Fruit fly (Drosophila melanogaster) whole organism, embryonic: ENCODE measurements around the gene Nckx30C.

Experiments used
- ATbp ChIP-seq: fragments of 200-800 bp; sonication (Bioruptor generic); optimal IDR thresholded peaks from 2 replicates; lab custom pipeline; 2017; ENCODE audit warnings: missing biosample characterization, mild to moderate bottlenecking, missing genetic modification characterization, missing genetic modification reagents
- Asciz ChIP-seq: fragments of 200-800 bp; sonication (Bioruptor generic); optimal IDR thresholded peaks from 2 replicates; lab custom pipeline; 2017; ENCODE audit warnings: missing biosample characterization, mild to moderate bottlenecking, missing genetic modification characterization, missing genetic modification reagents
- BEAF-32 ChIP-seq: fragments of 200-800 bp; sonication (Bioruptor generic); optimal IDR thresholded peaks from 3 replicates; lab custom pipeline; 2017; ENCODE audit warnings: missing biosample characterization, missing genetic modification characterization, mild to moderate bottlenecking, moderate library complexity, missing genetic modification reagents
- CG10267 ChIP-seq: fragments of 200-800 bp; sonication (Bioruptor generic); optimal IDR thresholded peaks from 2 replicates; lab custom pipeline; 2018; ENCODE audit warnings: missing biosample characterization, mild to moderate bottlenecking, missing genetic modification characterization, moderate library complexity
- CG10543 ChIP-seq: fragments of 200-800 bp; sonication (Bioruptor generic); optimal IDR thresholded peaks from 3 replicates; lab custom pipeline; 2017; ENCODE audit warnings: missing biosample characterization, mild to moderate bottlenecking, missing genetic modification characterization, moderate library complexity
- CG12104 ChIP-seq: fragments of 200-800 bp; sonication (Bioruptor generic); optimal IDR thresholded peaks from 3 replicates; lab custom pipeline; 2016; ENCODE audit warnings: missing biosample characterization, missing genetic modification characterization
- CG13296 ChIP-seq: fragments of 200-800 bp; sonication (Bioruptor generic); optimal IDR thresholded peaks from 3 replicates; lab custom pipeline; 2018; ENCODE audit warnings: missing biosample characterization, mild to moderate bottlenecking, missing genetic modification characterization
- CG14014 ChIP-seq: fragments of 200-800 bp; sonication (Bioruptor generic); IDR thresholded peaks from 2 replicates; pipeline ENCODE4 v1.3.6; 2022; ENCODE audit warnings: missing biosample characterization, missing genetic modification characterization
- CG17385 ChIP-seq: fragments of 200-800 bp; sonication (Bioruptor generic); optimal IDR thresholded peaks from 3 replicates; lab custom pipeline; 2018; ENCODE audit warnings: missing biosample characterization, mild to moderate bottlenecking, missing genetic modification characterization
- CG18599 ChIP-seq: fragments of 200-800 bp; sonication (Bioruptor generic); optimal IDR thresholded peaks from 3 replicates; lab custom pipeline; 2017; ENCODE audit warnings: missing biosample characterization, missing genetic modification characterization, mild to moderate bottlenecking, moderate library complexity, missing genetic modification reagents
- CG2678 ChIP-seq: fragments of 200-800 bp; sonication (Bioruptor generic); optimal IDR thresholded peaks from 3 replicates; lab custom pipeline; 2019; ENCODE audit warnings: missing biosample characterization, mild to moderate bottlenecking, missing genetic modification characterization, moderate library complexity
- CG31388 ChIP-seq: fragments of 200-800 bp; sonication (Bioruptor generic); optimal IDR thresholded peaks from 2 replicates; lab custom pipeline; 2016; ENCODE audit warnings: missing biosample characterization, missing genetic modification characterization
- CG34376 ChIP-seq: fragments of 200-800 bp; sonication (Bioruptor generic); optimal IDR thresholded peaks from 2 replicates; lab custom pipeline; 2018; ENCODE audit warnings: missing biosample characterization, mild to moderate bottlenecking, missing genetic modification characterization
- CG4854 ChIP-seq: fragments of 200-800 bp; sonication (Bioruptor generic); optimal IDR thresholded peaks from 2 replicates; lab custom pipeline; 2016; ENCODE audit warnings: missing biosample characterization, missing genetic modification characterization, inconsistent platforms
- CG6254 ChIP-seq: fragments of 200-800 bp; sonication (Bioruptor generic); optimal IDR thresholded peaks from 3 replicates; lab custom pipeline; 2017; ENCODE audit warnings: mild to moderate bottlenecking, missing biosample characterization, missing genetic modification reagents, missing genetic modification characterization
- CG6765 ChIP-seq: fragments of 200-800 bp; sonication (Bioruptor generic); optimal IDR thresholded peaks from 3 replicates; lab custom pipeline; 2017; ENCODE audit warnings: missing biosample characterization, mild to moderate bottlenecking, missing genetic modification characterization
- Dad ChIP-seq: fragments of 200-800 bp; sonication (Bioruptor generic); optimal IDR thresholded peaks from 3 replicates; lab custom pipeline; 2016; ENCODE audit warnings: missing biosample characterization, missing genetic modification characterization
- Dip3 ChIP-seq: fragments of 200-800 bp; sonication (Bioruptor generic); optimal IDR thresholded peaks from 3 replicates; lab custom pipeline; 2016; ENCODE audit warnings: missing biosample characterization, missing genetic modification characterization
- Dp ChIP-seq: fragments of 200-800 bp; sonication (Bioruptor generic); optimal IDR thresholded peaks from 2 replicates; lab custom pipeline; 2018; ENCODE audit warnings: missing biosample characterization, mild to moderate bottlenecking, missing genetic modification characterization, moderate library complexity
- Fer1 ChIP-seq: fragments of 200-800 bp; sonication (Bioruptor generic); optimal IDR thresholded peaks from 2 replicates; lab custom pipeline; 2017; ENCODE audit warnings: missing biosample characterization, mild to moderate bottlenecking, missing genetic modification characterization
- HLHmδ ChIP-seq: fragments of 200-800 bp; sonication (Bioruptor generic); optimal IDR thresholded peaks from 2 replicates; lab custom pipeline; 2018; ENCODE audit warnings: missing biosample characterization, mild to moderate bottlenecking, missing genetic modification characterization, moderate library complexity
- Hey ChIP-seq: fragments of 200-800 bp; sonication (Bioruptor generic); optimal IDR thresholded peaks from 3 replicates; lab custom pipeline; 2018; ENCODE audit warnings: missing biosample characterization, mild to moderate bottlenecking, missing genetic modification characterization
- HmgZ ChIP-seq: fragments of 200-800 bp; sonication (Bioruptor generic); optimal IDR thresholded peaks from 2 replicates; lab custom pipeline; 2018; ENCODE audit warnings: missing biosample characterization, mild to moderate bottlenecking, missing genetic modification characterization
- Hmr ChIP-seq: fragments of 200-800 bp; sonication (Bioruptor generic); optimal IDR thresholded peaks from 3 replicates; lab custom pipeline; 2017; ENCODE audit warnings: mild to moderate bottlenecking, missing biosample characterization, missing genetic modification reagents, missing genetic modification characterization
- Hr51 ChIP-seq, 2 experiments: fragments of 200-800 bp; sonication (Bioruptor generic); optimal IDR thresholded peaks; 2 replicates in 1 of 2; 3 replicates in 1 of 2; lab custom pipeline; 2016 to 2018; ENCODE audit warnings: missing biosample characterization in 2 of 2, missing genetic modification characterization in 2 of 2, mild to moderate bottlenecking in 1 of 2, moderate library complexity in 1 of 2
- Hr78 ChIP-seq, 2 experiments: fragments of 200-800 bp in 1 of 2; fragments of >200 bp in 1 of 2; sonication (Bioruptor generic) in 1 of 2; optimal IDR thresholded peaks; 2 replicates each; lab custom pipeline; 2017 to 2019; ENCODE audit warnings: missing biosample characterization in 2 of 2, missing genetic modification characterization in 2 of 2, mild to moderate bottlenecking in 1 of 2, moderate library complexity in 1 of 2
- PHDP ChIP-seq: fragments of 200-800 bp; sonication (Bioruptor generic); optimal IDR thresholded peaks from 3 replicates; lab custom pipeline; 2018; ENCODE audit warnings: missing biosample characterization, mild to moderate bottlenecking, missing genetic modification characterization, moderate library complexity
- Spps ChIP-seq: fragments of 200-800 bp; sonication (Bioruptor generic); optimal IDR thresholded peaks from 2 replicates; lab custom pipeline; 2018; ENCODE audit warnings: missing biosample characterization, mild to moderate bottlenecking, missing genetic modification characterization
- Tbp ChIP-seq: fragments of >200 bp; optimal IDR thresholded peaks from 2 replicates; lab custom pipeline; 2018; ENCODE audit warnings: missing biosample characterization, missing genetic modification characterization
- caup ChIP-seq: fragments of 200-800 bp; sonication (Bioruptor generic); optimal IDR thresholded peaks from 3 replicates; lab custom pipeline; 2017; ENCODE audit warnings: missing biosample characterization, mild to moderate bottlenecking, missing genetic modification characterization, moderate library complexity; ENCODE audit not compliant: severe bottlenecking
- ci ChIP-seq: fragments of 200-800 bp; sonication (Bioruptor generic); IDR thresholded peaks from 3 replicates; pipeline ENCODE4 v1.3.6; 2022; ENCODE audit warnings: missing biosample characterization, missing genetic modification characterization
- crc ChIP-seq: fragments of 200-800 bp; sonication (Bioruptor generic); optimal IDR thresholded peaks from 2 replicates; lab custom pipeline; 2016; ENCODE audit warnings: missing biosample characterization, missing genetic modification characterization
- croc ChIP-seq: fragments of 200-800 bp; sonication (Bioruptor generic); conservative IDR thresholded peaks from 3 replicates; pipeline ENCODE4 v1.3.6; 2022; ENCODE audit warnings: missing biosample characterization, missing genetic modification characterization
- exex ChIP-seq: fragments of 200-800 bp; sonication (Bioruptor generic); optimal IDR thresholded peaks from 4 replicates; lab custom pipeline; 2018; ENCODE audit warnings: missing biosample characterization, mild to moderate bottlenecking, missing genetic modification characterization, moderate library complexity
- fd64A ChIP-seq: fragments of 200-800 bp; sonication (Bioruptor generic); optimal IDR thresholded peaks from 3 replicates; lab custom pipeline; 2018; ENCODE audit warnings: missing biosample characterization, mild to moderate bottlenecking, missing genetic modification characterization
- gt ChIP-seq: fragments of 200-800 bp; sonication (Bioruptor generic); IDR thresholded peaks from 2 replicates; pipeline ENCODE4 v1.3.6; 2022; ENCODE audit warnings: missing biosample characterization, missing genetic modification characterization
- h ChIP-seq: fragments of >200 bp; optimal IDR thresholded peaks from 2 replicates; lab custom pipeline; 2017
- mirr ChIP-seq: fragments of 200-800 bp; sonication (Bioruptor generic); optimal IDR thresholded peaks from 3 replicates; lab custom pipeline; 2018; ENCODE audit warnings: missing biosample characterization, mild to moderate bottlenecking, missing genetic modification characterization
- pum ChIP-seq: fragments of 200-800 bp; sonication (Bioruptor generic); optimal IDR thresholded peaks from 2 replicates; lab custom pipeline; 2016; ENCODE audit warnings: missing biosample characterization, missing genetic modification characterization
- ranshi ChIP-seq: fragments of 200-800 bp; sonication (Bioruptor generic); IDR thresholded peaks from 2 replicates; pipeline ENCODE4 v1.3.6; 2022; ENCODE audit warnings: missing biosample characterization, missing genetic modification characterization
- shn ChIP-seq: fragments of 200-800 bp; sonication (Bioruptor generic); optimal IDR thresholded peaks from 3 replicates; lab custom pipeline; 2016; ENCODE audit warnings: missing biosample characterization, missing genetic modification characterization
- sug ChIP-seq: fragments of 200-800 bp; optimal IDR thresholded peaks from 2 replicates; lab custom pipeline; 2019; ENCODE audit warnings: missing biosample characterization, mild to moderate bottlenecking, missing genetic modification characterization, moderate library complexity
- tap ChIP-seq: fragments of 200-800 bp; optimal IDR thresholded peaks from 3 replicates; lab custom pipeline; 2019; ENCODE audit warnings: missing biosample characterization, mild to moderate bottlenecking, missing genetic modification characterization, moderate library complexity
- twi ChIP-seq: fragments of 200-800 bp; optimal IDR thresholded peaks from 2 replicates; lab custom pipeline; 2019; ENCODE audit warnings: missing biosample characterization, mild to moderate bottlenecking, missing genetic modification characterization, moderate library complexity
- wek ChIP-seq: fragments of 200-800 bp; sonication (Bioruptor generic); optimal IDR thresholded peaks from 3 replicates; lab custom pipeline; 2018; ENCODE audit warnings: missing biosample characterization, mild to moderate bottlenecking, missing genetic modification characterization, moderate library complexity
- yki ChIP-seq: fragments of >200 bp; optimal IDR thresholded peaks from 3 replicates; lab custom pipeline; 2018
- zfh2 ChIP-seq: fragments of 200-800 bp; sonication (Bioruptor generic); optimal IDR thresholded peaks from 2 replicates; lab custom pipeline; 2016; ENCODE audit warnings: missing biosample characterization, missing genetic modification characterization

The Nckx30C gene

dm6 chr2L:9693924-9694610 is 52.2 kb downstream of the Nckx30C start (continued):
- TF ChIP-seq BEAF-32 (GFP tag; lab: Kevin White, UChicago) = no peak
- peak; percentile 89 for TF ChIP-seq exex
- peak; percentile 23 for TF ChIP-seq CG18599
- peak; percentile 11 for TF ChIP-seq CG17385 (GFP tag; lab: Kevin White, UChicago)
- no peak for TF ChIP-seq Dp
- TF ChIP-seq Hey (tag; lab: Kevin White, UChicago) = peak; percentile 45
- TF ChIP-seq CG13296 (GFP tag; lab: Kevin White, UChicago) = peak; percentile 30
- TF ChIP-seq h (lab: Kevin White, UChicago) = no peak
- no peak for TF ChIP-seq CG12104
- TF ChIP-seq Hr78 (GFP tag; optimal IDR thresholded peaks at IDR 0.05; lab: Kevin White, UChicago) = peak in 1 of 2 experiments; percentile 92
- TF ChIP-seq caup (GFP tag; lab: Kevin White, UChicago) = peak; percentile 24
- peak; percentile 18 for TF ChIP-seq ATbp (GFP tag; lab: Kevin White, UChicago)
- peak; percentile 20 for TF ChIP-seq CG10543 (GFP tag; lab: Kevin White, UChicago)
- peak; percentile 7 for TF ChIP-seq twi (tag; lab: Kevin White, UChicago)
- TF ChIP-seq CG6765 (GFP tag; lab: Kevin White, UChicago) = peak; percentile 13
- TF ChIP-seq mirr (GFP tag; lab: Kevin White, UChicago) = peak; percentile 77
- peak; percentile 27 for TF ChIP-seq CG2678 (tag; lab: Kevin White, UChicago)
- TF ChIP-seq sug (tag; lab: Kevin White, UChicago) = peak; percentile 84
- TF ChIP-seq Fer1 (GFP tag; lab: Kevin White, UChicago) = peak; percentile 21
- TF ChIP-seq tap (tag; lab: Kevin White, UChicago) = peak; percentile 33
- TF ChIP-seq shn (GFP tag; lab: Kevin White, UChicago) = no peak
- no peak for TF ChIP-seq CG4854 (GFP tag; lab: Kevin White, UChicago)
- peak; percentile 23 for TF ChIP-seq CG34376 (GFP tag; lab: Kevin White, UChicago)
- peak; percentile 39; the same call in 1 of the 3 replicates for TF ChIP-seq ci
- TF ChIP-seq fd64A = no peak
- TF ChIP-seq Asciz (GFP tag; lab: Kevin White, UChicago) = peak; percentile 12
- TF ChIP-seq Hmr (GFP tag; lab: Kevin White, UChicago) = peak; percentile 30
- TF ChIP-seq Spps (tag; lab: Kevin White, UChicago) = no peak
- no peak for TF ChIP-seq pum (GFP tag; lab: Kevin White, UChicago)
- peak; percentile 2 for TF ChIP-seq HLHmδ (GFP tag; lab: Kevin White, UChicago)
- no peak for TF ChIP-seq Tbp (GFP tag; lab: Kevin White, UChicago)
- peak; percentile 4 for TF ChIP-seq HmgZ (tag; lab: Kevin White, UChicago)
- no peak for TF ChIP-seq wek (GFP tag; lab: Kevin White, UChicago)
- TF ChIP-seq Hr51 (GFP tag; optimal IDR thresholded peaks at IDR 0.05; lab: Kevin White, UChicago) = no peak
- TF ChIP-seq, all 482 proteins: peak for 38

dm6 chr2L:9692364-9693348 is 53.6 kb downstream of the Nckx30C start:
- peak; percentile 79 for TF ChIP-seq PHDP (tag; lab: Kevin White, UChicago)
- TF ChIP-seq CG10267 = peak; percentile 42
- no peak for TF ChIP-seq Dad (GFP tag; lab: Kevin White, UChicago)
- TF ChIP-seq zfh2 (GFP tag; lab: Kevin White, UChicago) = peak; percentile 43
- peak; percentile 81 for TF ChIP-seq CG14014
- TF ChIP-seq ranshi (GFP tag; lab: Robert Waterston, UW) = peak; percentile 82
- no peak for TF ChIP-seq yki (lab: Kevin White, UChicago)
- TF ChIP-seq crc = no peak
- no peak for TF ChIP-seq CG31388 (GFP tag; lab: Kevin White, UChicago)
- no peak for TF ChIP-seq CG6254 (GFP tag; lab: Kevin White, UChicago)
- peak; percentile 31 for TF ChIP-seq Dip3 (GFP tag; lab: Kevin White, UChicago)
- no peak for TF ChIP-seq gt (GFP tag; lab: Robert Waterston, UW)
- TF ChIP-seq croc (GFP tag; lab: Robert Waterston, UW) = no peak
